Worm (Caenorhabditis elegans) whole organism, L1 larva: ENCODE results near the gene F32D1.3.

Source experiments
- Y116A8C.19 ChIP-seq: sonication (generic microtip); optimal IDR thresholded peaks from 2 replicates; lab custom pipeline; 2016; ENCODE audit warnings: missing compliant biosample characterization, missing genetic modification characterization, borderline replicate concordance
- alr-1 ChIP-seq: fragments of 200-800 bp; sonication (Bioruptor generic); optimal IDR thresholded peaks from 2 replicates; lab custom pipeline; 2018; ENCODE audit warnings: borderline replicate concordance, mild to moderate bottlenecking, missing genetic modification characterization, missing compliant biosample characterization
- aly-2 ChIP-seq: fragments of 150-350 bp; optimal IDR thresholded peaks from 2 replicates; lab custom pipeline; 2014; ENCODE audit warnings: missing biosample characterization, missing genetic modification characterization
- blmp-1 ChIP-seq: fragments of 150-350 bp; optimal IDR thresholded peaks from 2 replicates; lab custom pipeline; 2014; ENCODE audit warnings: missing biosample characterization, missing genetic modification characterization
- ces-1 ChIP-seq: fragments of 150-350 bp; optimal IDR thresholded peaks from 2 replicates; lab custom pipeline; 2014; ENCODE audit warnings: missing biosample characterization, missing genetic modification reagents, missing genetic modification characterization
- dpl-1 ChIP-seq, 3 experiments: fragments of 150-350 bp in 2 of 3; sonication (generic microtip) in 1 of 3; optimal IDR thresholded peaks; 2 replicates each; lab custom pipeline; 2014 to 2017; ENCODE audit warnings: missing biosample characterization in 3 of 3, missing genetic modification characterization in 3 of 3, missing genetic modification reagents in 3 of 3
- dsc-1 ChIP-seq: sonication (generic microtip); optimal IDR thresholded peaks from 2 replicates; lab custom pipeline; 2016; ENCODE audit warnings: mild to moderate bottlenecking, missing genetic modification characterization, missing compliant biosample characterization
- efl-1 ChIP-seq, 4 experiments: fragments of 150-350 bp; optimal IDR thresholded peaks in 3 of 4; peaks in 1 of 4; 1 replicate in 1 of 4; 2 replicates in 3 of 4; lab custom pipeline; 2014; ENCODE audit warnings: missing biosample characterization in 2 of 4, missing genetic modification characterization in 2 of 4, missing genetic modification reagents in 2 of 4
- efl-3 ChIP-seq: fragments of 200-800 bp; sonication (Bioruptor generic); optimal IDR thresholded peaks from 2 replicates; lab custom pipeline; 2018; ENCODE audit warnings: mild to moderate bottlenecking, missing genetic modification characterization, missing compliant biosample characterization
- elt-2 ChIP-seq: sonication (generic microtip); optimal IDR thresholded peaks from 2 replicates; lab custom pipeline; 2016; ENCODE audit warnings: missing genetic modification characterization, mild to moderate bottlenecking, inconsistent platforms, missing compliant biosample characterization, missing genetic modification reagents
- elt-3 ChIP-seq, 6 experiments: fragments of 150-350 bp in 1 of 6; sonication (generic microtip); optimal IDR thresholded peaks; 2 replicates each; lab custom pipeline; 2017 to 2018; ENCODE audit warnings: missing biosample characterization in 6 of 6, missing genetic modification characterization in 6 of 6, inconsistent platforms in 1 of 6
- fkh-10 ChIP-seq: sonication (generic microtip); optimal IDR thresholded peaks from 2 replicates; lab custom pipeline; 2017; ENCODE audit warnings: missing biosample characterization, missing genetic modification reagents, missing genetic modification characterization
- hlh-17 ChIP-seq: fragments of 200-800 bp; sonication (Bioruptor generic); optimal IDR thresholded peaks from 2 replicates; lab custom pipeline; 2018; ENCODE audit warnings: missing genetic modification characterization, mild to moderate bottlenecking, missing compliant biosample characterization, moderate library complexity, borderline replicate concordance
- hlh-4 ChIP-seq: sonication (generic microtip); optimal IDR thresholded peaks from 2 replicates; lab custom pipeline; 2016; ENCODE audit warnings: mild to moderate bottlenecking, missing genetic modification characterization, missing compliant biosample characterization
- hpl-2 ChIP-seq: fragments of 150-350 bp; optimal IDR thresholded peaks from 2 replicates; lab custom pipeline; 2014; ENCODE audit warnings: missing biosample characterization, missing genetic modification reagents, missing genetic modification characterization
- irx-1 ChIP-seq: sonication (generic microtip); optimal IDR thresholded peaks from 2 replicates; lab custom pipeline; 2016; ENCODE audit warnings: missing genetic modification characterization, missing compliant biosample characterization
- isw-1 ChIP-seq: fragments of 200-800 bp; sonication (Bioruptor generic); IDR thresholded peaks from 2 replicates; pipeline ENCODE4 v1.3.6; 2022; ENCODE audit warnings: missing genetic modification characterization, missing compliant biosample characterization
- lin-35 ChIP-seq, 2 experiments: fragments of 150-350 bp; optimal IDR thresholded peaks; 2 replicates each; lab custom pipeline; 2014; ENCODE audit warnings: missing biosample characterization in 2 of 2, missing genetic modification characterization in 2 of 2, missing genetic modification reagents in 2 of 2
- lin-39 ChIP-seq: fragments of 150-350 bp; optimal IDR thresholded peaks from 2 replicates; lab custom pipeline; 2014; ENCODE audit warnings: missing biosample characterization, missing genetic modification reagents, missing genetic modification characterization
- lsy-2 ChIP-seq, 2 experiments: fragments of 150-350 bp; optimal IDR thresholded peaks; 2 replicates each; lab custom pipeline; 2014; ENCODE audit warnings: missing biosample characterization in 2 of 2, missing genetic modification characterization in 2 of 2
- mep-1 ChIP-seq: fragments of 150-350 bp; optimal IDR thresholded peaks from 2 replicates; lab custom pipeline; 2014; ENCODE audit warnings: missing biosample characterization, missing genetic modification characterization
- nhr-12 ChIP-seq: sonication (generic microtip); optimal IDR thresholded peaks from 2 replicates; lab custom pipeline; 2017; ENCODE audit warnings: missing biosample characterization, missing genetic modification characterization
- nhr-19 ChIP-seq: fragments of 200-800 bp; sonication (Bioruptor generic); conservative IDR thresholded peaks from 2 replicates; pipeline ENCODE4 v1.3.6; 2022; ENCODE audit warnings: missing genetic modification characterization, missing compliant biosample characterization
- nhr-237 ChIP-seq: fragments of 150-350 bp; optimal IDR thresholded peaks from 2 replicates; lab custom pipeline; 2014; ENCODE audit warnings: missing biosample characterization, missing genetic modification characterization
- nhr-28 ChIP-seq: fragments of 150-350 bp; optimal IDR thresholded peaks from 2 replicates; lab custom pipeline; 2014; ENCODE audit warnings: missing biosample characterization, missing genetic modification characterization
- nhr-47 ChIP-seq: sonication (generic microtip); optimal IDR thresholded peaks from 2 replicates; lab custom pipeline; 2016; ENCODE audit warnings: mild to moderate bottlenecking, missing genetic modification characterization, moderate library complexity, missing compliant biosample characterization
- nhr-84 ChIP-seq: sonication (generic microtip); optimal IDR thresholded peaks from 2 replicates; lab custom pipeline; 2017; ENCODE audit warnings: missing biosample characterization, missing genetic modification characterization
- nhr-85 ChIP-seq: sonication (generic microtip); peaks from one replicate; lab custom pipeline; 2016; ENCODE audit warnings: missing genetic modification characterization, inconsistent platforms, missing compliant biosample characterization
- nhr-90 ChIP-seq: sonication (generic microtip); optimal IDR thresholded peaks from 2 replicates; lab custom pipeline; 2016; ENCODE audit warnings: mild to moderate bottlenecking, missing genetic modification characterization, missing compliant biosample characterization; ENCODE audit not compliant: poor library complexity
- pqm-1 ChIP-seq: sonication (generic microtip); optimal IDR thresholded peaks from 3 replicates; lab custom pipeline; 2017; ENCODE audit warnings: missing biosample characterization, missing genetic modification characterization
- rnt-1 ChIP-seq: sonication (generic microtip); optimal IDR thresholded peaks from 2 replicates; lab custom pipeline; 2016; ENCODE audit warnings: mild to moderate bottlenecking, missing genetic modification characterization, moderate library complexity, missing compliant biosample characterization
- skn-1 ChIP-seq: fragments of 150-350 bp; optimal IDR thresholded peaks from 2 replicates; lab custom pipeline; 2014; ENCODE audit warnings: missing biosample characterization, missing genetic modification characterization
- snu-23 ChIP-seq: sonication (generic microtip); optimal IDR thresholded peaks from 2 replicates; lab custom pipeline; 2016; ENCODE audit warnings: missing genetic modification characterization, missing compliant biosample characterization
- sox-4 ChIP-seq: sonication (generic microtip); optimal IDR thresholded peaks from 2 replicates; lab custom pipeline; 2016; ENCODE audit warnings: missing genetic modification characterization, missing compliant biosample characterization
- sup-37 ChIP-seq: fragments of 200-800 bp; sonication (Bioruptor generic); optimal IDR thresholded peaks from 2 replicates; lab custom pipeline; 2018; ENCODE audit warnings: mild to moderate bottlenecking, missing genetic modification characterization, missing compliant biosample characterization
- swsn-7 ChIP-seq: sonication (generic microtip); optimal IDR thresholded peaks from 2 replicates; lab custom pipeline; 2016; ENCODE audit warnings: missing genetic modification characterization, missing compliant biosample characterization
- tlp-1 ChIP-seq: fragments of 150-350 bp; optimal IDR thresholded peaks from 2 replicates; lab custom pipeline; 2014; ENCODE audit warnings: missing biosample characterization, missing genetic modification characterization
- unc-130 ChIP-seq: fragments of 150-350 bp; optimal IDR thresholded peaks from 2 replicates; lab custom pipeline; 2017; ENCODE audit warnings: missing biosample characterization, missing genetic modification characterization, inconsistent platforms
- unc-30 ChIP-seq: sonication (generic microtip); optimal IDR thresholded peaks from 2 replicates; lab custom pipeline; 2017; ENCODE audit warnings: missing biosample characterization, missing genetic modification characterization
- zip-4 ChIP-seq: fragments of 200-800 bp; sonication (Bioruptor generic); optimal IDR thresholded peaks from 2 replicates; lab custom pipeline; 2018; ENCODE audit warnings: mild to moderate bottlenecking, missing genetic modification characterization, moderate library complexity, missing compliant biosample characterization
- ztf-11 ChIP-seq, 2 experiments: sonication (generic microtip); optimal IDR thresholded peaks; 2 replicates each; lab custom pipeline; 2016 to 2017; ENCODE audit warnings: missing genetic modification characterization in 2 of 2, missing biosample characterization in 1 of 2, missing compliant biosample characterization in 1 of 2
- ztf-4 ChIP-seq: fragments of 150-350 bp; optimal IDR thresholded peaks from 2 replicates; lab custom pipeline; 2014; ENCODE audit warnings: missing biosample characterization, missing genetic modification characterization

Gene F32D1.3

ce11 chrV:4374625-4375024 is 13.3 kb upstream of the F32D1.3 start, which contains the start of gene neg-1:
TSS of gene neg-1 (minus strand) at chrV:4374874.
- TF ChIP-seq unc-130 (tag; lab: Kevin White, UChicago) (no peak), nhr-84 (tag; lab: Kevin White, UChicago) (no peak), hlh-4 (tag; lab: Kevin White, UChicago) (no peak)

DNA sequence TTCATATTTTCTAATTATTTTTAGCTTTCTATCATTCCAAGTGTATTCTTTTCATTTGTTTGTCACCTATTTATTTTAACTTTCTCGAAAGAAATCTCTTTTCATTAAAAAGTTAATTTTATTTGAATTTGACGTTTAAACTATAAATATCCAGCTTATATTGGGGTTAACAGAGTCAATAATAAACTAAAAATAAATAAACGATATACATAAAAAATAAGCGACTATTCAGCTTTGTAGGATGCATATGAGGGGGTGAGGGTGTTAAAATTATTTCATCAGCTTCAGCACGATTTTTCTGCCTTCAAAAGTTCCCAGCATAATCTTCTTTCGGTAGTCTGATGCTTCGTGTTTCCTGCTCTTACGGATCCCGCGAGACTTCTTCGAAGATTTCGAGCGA is 12.3 kb upstream of the F32D1.3 start:
- no peak for TF ChIP-seq swsn-7 (tag; lab: Kevin White, UChicago)
- no peak for TF ChIP-seq nhr-237 (tag; lab: Kevin White, UChicago)
- TF ChIP-seq lin-35 (GFP tag; optimal IDR thresholded peaks at IDR 0.05; lab: Kevin White, UChicago) = no peak
- no peak for TF ChIP-seq aly-2 (tag; lab: Kevin White, UChicago)
- no peak for TF ChIP-seq alr-1 (tag; lab: Kevin White, UChicago)
- TF ChIP-seq nhr-90 (tag; lab: Kevin White, UChicago) = no peak
- no peak for TF ChIP-seq zip-4 (GFP tag; lab: Kevin White, UChicago)
- no peak for TF ChIP-seq mep-1 (tag; lab: Kevin White, UChicago)
- no peak for TF ChIP-seq unc-130 (tag; lab: Kevin White, UChicago)
- no peak for TF ChIP-seq nhr-47
- TF ChIP-seq skn-1 (tag; lab: Kevin White, UChicago) = no peak
- no peak for TF ChIP-seq lin-39 (tag; lab: Kevin White, UChicago)
- TF ChIP-seq elt-3 (tag; optimal IDR thresholded peaks at IDR 0.05; lab: Kevin White, UChicago) = no peak
- no peak for TF ChIP-seq elt-2 (tag; lab: Kevin White, UChicago)
- no peak for TF ChIP-seq rnt-1 (tag; lab: Kevin White, UChicago)
- no peak for TF ChIP-seq Y116A8C.19 (tag; lab: Kevin White, UChicago)
- no peak for TF ChIP-seq hlh-17 (GFP tag; lab: Kevin White, UChicago)

- TF ChIP-seq sox-4 (tag; lab: Kevin White, UChicago) (no peak), efl-1 (optimal IDR thresholded peaks at IDR 0.05; lab: Kevin White, UChicago) (no peak), efl-1 (GFP tag; optimal IDR thresholded peaks at IDR 0.05 in 1 of 2; lab: Kevin White, UChicago) (peak in 1 of 2 experiments; percentile 89), ztf-4 (tag; lab: Kevin White, UChicago) (no peak), ztf-11 (tag; optimal IDR thresholded peaks at IDR 0.05; lab: Kevin White, UChicago) (no peak), lsy-2 (tag; optimal IDR thresholded peaks at IDR 0.05; lab: Kevin White, UChicago) (no peak), unc-30 (tag; lab: Kevin White, UChicago) (no peak)
- TF ChIP-seq, all 84 proteins: peak for 1
Observed at ce11 chrV:4372986-4373385, 11.6 kb upstream of the F32D1.3 start.

DNA sequence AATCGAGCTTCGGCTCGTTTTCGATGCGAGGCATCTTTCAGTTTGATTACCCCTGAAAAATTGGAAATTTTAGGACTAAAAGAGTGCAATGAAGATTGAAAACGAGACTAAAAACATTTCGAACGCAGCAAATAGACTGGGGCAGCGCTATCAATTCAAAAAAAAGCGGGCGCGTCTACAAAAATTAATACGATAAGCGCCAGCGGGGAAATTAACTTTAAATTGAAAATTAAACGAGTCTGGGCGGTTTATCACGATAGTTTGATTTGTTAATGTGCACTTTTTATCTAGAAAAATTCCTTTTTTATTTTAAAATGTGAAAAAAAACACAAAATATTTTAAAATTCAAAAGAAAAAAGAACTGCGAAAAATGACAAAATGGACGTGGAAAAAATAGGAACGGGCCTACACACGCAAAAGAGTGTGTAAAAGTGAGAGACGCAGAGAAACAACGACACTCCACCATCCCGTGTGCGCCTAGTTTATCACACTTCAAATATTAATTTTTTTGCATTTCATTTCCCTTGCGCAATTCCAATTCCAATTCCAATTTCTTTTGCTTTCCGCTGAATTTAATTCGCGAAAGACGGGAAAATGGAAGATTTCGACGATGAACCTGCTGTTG is 10.1 kb upstream of the F32D1.3 start, which contains the start of the genes gmpr-1 and fipp-1:
Gene gmpr-1, minus strand, starts transcription at position 75 of the 625 bp plus-strand sequence.
Gene fipp-1, plus strand, starts transcription at position 499 of the 625 bp plus-strand sequence.
- TF ChIP-seq sup-37 (GFP tag; lab: Kevin White, UChicago) (no peak), fkh-10 (GFP tag; lab: Kevin White, UChicago) (no peak), snu-23 (GFP tag; lab: Kevin White, UChicago) (peak; percentile 86), ces-1 (no peak), pqm-1 (no peak), ztf-11 (tag; optimal IDR thresholded peaks at IDR 0.05; lab: Kevin White, UChicago) (no peak), nhr-19 (GFP tag; lab: Robert Waterston, UW) (peak; percentile 70), mep-1 (tag; lab: Kevin White, UChicago) (peak; percentile 74), hlh-17 (GFP tag; lab: Kevin White, UChicago) (no peak), irx-1 (peak; percentile 59), alr-1 (tag; lab: Kevin White, UChicago) (no peak), nhr-84 (tag; lab: Kevin White, UChicago) (no peak), tlp-1 (tag; lab: Kevin White, UChicago) (no peak), hlh-4 (tag; lab: Kevin White, UChicago) (no peak), elt-2 (tag; lab: Kevin White, UChicago) (peak; percentile 22), isw-1 (GFP tag; lab: Robert Waterston, UW) (peak; percentile 52), swsn-7 (tag; lab: Kevin White, UChicago) (peak; percentile 77), nhr-28 (tag; lab: Kevin White, UChicago) (no peak), efl-3 (no peak), dsc-1 (tag; lab: Kevin White, UChicago) (peak; percentile 57), nhr-12 (no peak), hpl-2 (no peak), nhr-237 (tag; lab: Kevin White, UChicago) (no peak), efl-1 (optimal IDR thresholded peaks at IDR 0.05; lab: Kevin White, UChicago) (peak; percentile 83 to 84), efl-1 (GFP tag; optimal IDR thresholded peaks at IDR 0.05 in 1 of 2; lab: Kevin White, UChicago) (peak; percentile 77 to 97), nhr-90 (tag; lab: Kevin White, UChicago) (peak; percentile 78), dpl-1 (GFP tag; optimal IDR thresholded peaks at IDR 0.05; lab: Kevin White, UChicago) (peak; percentile 64 to 78 (median 73)), ztf-4 (tag; lab: Kevin White, UChicago) (no peak), nhr-85 (tag; lab: Kevin White, UChicago) (peak; percentile 82), blmp-1 (tag; lab: Kevin White, UChicago) (peak; percentile 33)
